Fruit fly (Drosophila melanogaster): Measurements from ENCODE around the gene CG8526.

DNA sequence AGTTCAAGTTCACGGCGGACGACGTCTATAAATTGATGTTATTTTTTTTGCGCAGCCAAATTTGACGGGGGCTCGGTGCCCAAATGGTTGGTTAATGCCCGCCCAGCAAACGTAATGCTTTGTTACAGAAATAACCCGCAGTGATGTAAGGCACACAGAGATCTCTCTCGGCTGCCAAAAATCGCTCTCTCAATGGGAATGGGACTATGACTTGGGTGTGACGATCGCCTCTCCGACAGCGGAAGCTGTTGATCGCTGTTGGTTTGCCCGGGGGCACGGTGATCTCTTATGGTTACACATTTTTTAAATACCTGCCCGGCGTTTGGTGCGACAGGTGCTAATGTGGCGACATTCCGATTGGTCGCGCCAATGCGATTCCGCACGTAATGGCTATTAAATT, 31.0 kb upstream of the CG8526 start:
- TF ChIP-seq usp (GFP tag; optimal IDR thresholded peaks at IDR 0.05) (no peak), CG8478 (optimal IDR thresholded peaks at IDR 0.05) (no peak), Dll (optimal IDR thresholded peaks at IDR 0.05) (no peak), pan (optimal IDR thresholded peaks at IDR 0.05) (no peak)

Data from whole organism.